Fruit fly (Drosophila melanogaster): Measurements from ENCODE around the gene CtsF.

DNA sequence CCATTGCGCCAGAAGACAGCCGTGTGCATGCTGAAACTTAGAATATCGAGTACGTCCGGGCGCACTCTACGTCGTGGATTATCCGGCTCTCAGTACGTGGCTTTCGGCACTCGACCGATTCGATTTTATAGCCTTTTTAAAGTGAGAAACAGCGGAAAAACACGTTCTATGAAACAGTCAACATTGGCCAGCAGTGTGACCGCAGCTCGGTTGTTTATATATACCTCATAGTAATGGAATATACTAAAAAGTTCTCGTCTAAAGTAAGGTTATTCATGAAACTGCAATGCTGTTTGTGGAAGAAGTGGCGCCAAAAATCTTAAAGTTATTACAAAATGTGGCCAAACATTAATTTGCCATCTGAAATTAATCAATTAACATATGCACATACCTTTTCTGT is 45.8 kb upstream of the CtsF start:
- TF ChIP-seq CG8478 (optimal IDR thresholded peaks at IDR 0.05) (no peak), CTCF (optimal IDR thresholded peaks at IDR 0.05) (peak in 1 of 2 experiments; percentile 38)
